Worm (Caenorhabditis elegans): Measurements from ENCODE around the gene sup-9.

ce11 chrII:2677534-2678168, 9.2 kb downstream of the sup-9 start, which contains the start of gene F22E5.17:
- no peak for TF ChIP-seq mdl-1 (tag; optimal IDR thresholded peaks at IDR 0.05)
- TF ChIP-seq ztf-11 (tag; optimal IDR thresholded peaks at IDR 0.05) = no peak
- TF ChIP-seq unc-130 (GFP tag; optimal IDR thresholded peaks at IDR 0.05) = no peak
- no peak for TF ChIP-seq lin-13 (GFP tag; optimal IDR thresholded peaks at IDR 0.05)
- TF ChIP-seq pqm-1 (tag; optimal IDR thresholded peaks at IDR 0.05) = peak; percentile 94
- no peak for TF ChIP-seq unc-62 (GFP tag; optimal IDR thresholded peaks at IDR 0.05 in 1 of 2)
- no peak for TF ChIP-seq unc-62 (tag; optimal IDR thresholded peaks at IDR 0.05)
- no peak for TF ChIP-seq nhr-76 (tag; optimal IDR thresholded peaks at IDR 0.05)
- TF ChIP-seq nhr-77 (tag; optimal IDR thresholded peaks at IDR 0.05) = peak; percentile 7

All from whole organism, L4 larva.